Worm (Caenorhabditis elegans): Measurements from ENCODE around the gene rab-39.

DNA sequence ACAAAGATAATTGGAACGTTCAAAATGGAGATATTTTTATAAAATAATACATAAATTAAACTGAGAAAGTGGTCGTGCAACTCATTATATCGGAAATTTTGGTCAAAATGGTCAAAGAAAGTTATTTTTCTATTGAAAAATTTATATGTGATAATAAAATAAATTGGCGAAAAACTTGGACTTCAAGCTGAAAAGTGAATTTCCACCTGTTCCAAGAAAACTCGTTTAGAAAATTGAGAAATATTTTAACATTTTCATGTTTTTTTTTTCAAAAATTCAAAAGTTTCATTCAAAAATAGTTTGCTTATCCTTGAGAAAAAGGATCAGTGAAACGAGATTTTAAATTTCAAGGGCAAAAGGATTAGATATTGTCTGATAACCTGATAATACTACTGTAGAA, 43.7 kb downstream of the rab-39 start:
- no peak for TF ChIP-seq cnd-1 (tag; optimal IDR thresholded peaks at IDR 0.05)
- no peak for TF ChIP-seq ceh-43 (GFP tag; optimal IDR thresholded peaks at IDR 0.05)
- no peak for TF ChIP-seq lsy-2 (tag; optimal IDR thresholded peaks at IDR 0.05)
- no peak for TF ChIP-seq pha-4 (tag; optimal IDR thresholded peaks at IDR 0.05)
